Fruit fly (Drosophila melanogaster): ENCODE results near the gene CG6479.

DNA sequence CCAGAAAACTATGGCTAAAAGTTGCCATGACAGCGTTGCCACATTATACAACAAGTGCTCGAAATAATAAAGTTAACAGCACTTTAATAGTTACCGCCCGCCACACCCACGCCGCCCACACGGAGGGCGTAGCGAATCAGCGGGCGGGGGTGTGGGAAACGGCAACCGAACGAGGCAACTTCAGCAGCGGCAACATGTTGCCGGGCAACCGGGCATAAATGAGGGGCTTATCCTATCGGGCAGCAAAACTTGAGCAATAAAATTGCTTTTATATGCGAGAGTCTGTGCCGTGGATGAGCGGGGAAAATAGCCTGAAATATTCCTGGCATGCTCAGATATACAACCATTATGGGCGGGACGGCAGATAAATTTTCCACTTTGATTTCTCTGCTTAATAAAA lies 22.8 kb downstream of the CG6479 start:
- TF ChIP-seq Rel (GFP tag; optimal IDR thresholded peaks at IDR 0.05) = no peak
- TF ChIP-seq Rel (tag; optimal IDR thresholded peaks at IDR 0.05) = no peak
- no peak for TF ChIP-seq foxo (GFP tag; optimal IDR thresholded peaks at IDR 0.05)
- no peak for TF ChIP-seq Hr83 (GFP tag; optimal IDR thresholded peaks at IDR 0.05; ENCODE audit: poor library complexity, severe bottlenecking)
- no peak for TF ChIP-seq woc (GFP tag; optimal IDR thresholded peaks at IDR 0.05)
- no peak for TF ChIP-seq dl (GFP tag; optimal IDR thresholded peaks at IDR 0.05; ENCODE audit: insufficient read depth in 1 of 2, partially characterized antibody in 2 of 2)
- TF ChIP-seq Abd-B (GFP tag; optimal IDR thresholded peaks at IDR 0.05) = no peak
- no peak for TF ChIP-seq pan (optimal IDR thresholded peaks at IDR 0.05)
- no peak for TF ChIP-seq Dfd (GFP tag; optimal IDR thresholded peaks at IDR 0.05)

Data from whole organism, wandering third instar larva.